Fruit fly (Drosophila melanogaster) Kc167 (cell line): ENCODE results near the gene CG32074.

Experiments used
- Myc ChIP-seq: fragments of >200 bp; optimal IDR thresholded peaks from 2 replicates; lab custom pipeline; 2017; ENCODE audit warnings: missing external identifiers
- Sin3A ChIP-seq: fragments of >200 bp; optimal IDR thresholded peaks from 2 replicates; lab custom pipeline; 2018; ENCODE audit warnings: missing external identifiers
- h ChIP-seq: fragments of >200 bp; optimal IDR thresholded peaks from 3 replicates; lab custom pipeline; 2018; ENCODE audit warnings: missing external identifiers
- insv ChIP-seq: fragments of >200 bp; optimal IDR thresholded peaks from 3 replicates; lab custom pipeline; 2018; ENCODE audit warnings: missing external identifiers
- psq ChIP-seq: fragments of >200 bp; optimal IDR thresholded peaks from 2 replicates; lab custom pipeline; 2017; ENCODE audit warnings: missing external identifiers
- ttk ChIP-seq: sonication (Bioruptor generic); optimal IDR thresholded peaks from 2 replicates; lab custom pipeline; 2017; ENCODE audit warnings: missing external identifiers

The CG32074 gene

dm6 chr3L:11119396-11119900 lies 12.7 kb downstream of the CG32074 start:
- TF ChIP-seq psq (no peak), ttk (lab: Kevin White, UChicago) (no peak), h (lab: Kevin White, UChicago) (no peak), Myc (no peak), Sin3A (lab: Kevin White, UChicago) (no peak), insv (no peak)

dm6 chr3L:11118627-11119395 lies 13.3 kb downstream of the CG32074 start:
- TF ChIP-seq insv (no peak), Myc (no peak), ttk (lab: Kevin White, UChicago) (no peak), Sin3A (lab: Kevin White, UChicago) (no peak), psq (no peak)

- TF ChIP-seq ttk (lab: Kevin White, UChicago) = no peak
These were observed 14.4 kb downstream of the CG32074 start for dm6 chr3L:11117733-11118132.

dm6 chr3L:11113198-11114197 lies 18.6 kb downstream of the CG32074 start, which contains the start of gene Sod1:
Gene Sod1, minus strand, starts transcription at chr3L:11113740.
- TF ChIP-seq Myc (no peak), h (lab: Kevin White, UChicago) (no peak), ttk (lab: Kevin White, UChicago) (no peak), Sin3A (lab: Kevin White, UChicago) (no peak), insv (no peak), psq (no peak)

- TF ChIP-seq insv (no peak), Myc (no peak), ttk (lab: Kevin White, UChicago) (no peak), psq (no peak), Sin3A (lab: Kevin White, UChicago) (no peak), h (lab: Kevin White, UChicago) (no peak)
These were observed 19.7 kb downstream of the CG32074 start for dm6 chr3L:11112427-11112826.

- TF ChIP-seq insv = no peak
- TF ChIP-seq ttk (lab: Kevin White, UChicago) = no peak
- TF ChIP-seq Myc = no peak
- no peak for TF ChIP-seq Sin3A (lab: Kevin White, UChicago)
- no peak for TF ChIP-seq h (lab: Kevin White, UChicago)
- TF ChIP-seq psq = no peak
These were observed 22.7 kb downstream of the CG32074 start, which contains the start of the genes CG34012 and emei for dm6 chr3L:11109454-11109853. Gene CG34012, minus strand, starts transcription at chr3L:11109505. Gene emei, plus strand, starts transcription at chr3L:11109690.

dm6 chr3L:11107935-11108334 lies 24.2 kb downstream of the CG32074 start, which contains the start of gene CG12522:
Gene CG12522, plus strand, starts transcription at chr3L:11108235.
- TF ChIP-seq Myc = no peak
- TF ChIP-seq insv = no peak
- no peak for TF ChIP-seq psq
- TF ChIP-seq ttk (lab: Kevin White, UChicago) = no peak
- no peak for TF ChIP-seq Sin3A (lab: Kevin White, UChicago)
- TF ChIP-seq h (lab: Kevin White, UChicago) = no peak

dm6 chr3L:11107432-11107831 lies 24.7 kb downstream of the CG32074 start, which contains the start of gene CG32073:
Gene CG32073, minus strand, starts transcription at chr3L:11107582.
- TF ChIP-seq Sin3A (lab: Kevin White, UChicago) (no peak), psq (no peak), h (lab: Kevin White, UChicago) (no peak), insv (no peak), Myc (no peak), ttk (lab: Kevin White, UChicago) (no peak)

- no peak for TF ChIP-seq psq
- TF ChIP-seq ttk (lab: Kevin White, UChicago) = no peak
- TF ChIP-seq Sin3A (lab: Kevin White, UChicago) = no peak
- no peak for TF ChIP-seq h (lab: Kevin White, UChicago)
- no peak for TF ChIP-seq insv
- TF ChIP-seq Myc = no peak
These were observed 28.3 kb downstream of the CG32074 start, which contains the start of gene CG32071 for dm6 chr3L:11103773-11104172. Gene CG32071, minus strand, starts transcription at chr3L:11103873.

- TF ChIP-seq Myc = no peak
These were observed 29.2 kb downstream of the CG32074 start, which contains the start of gene Elo68alpha for dm6 chr3L:11102930-11103329. Gene Elo68alpha, minus strand, starts transcription at chr3L:11103030.

- TF ChIP-seq psq = no peak
- no peak for TF ChIP-seq h (lab: Kevin White, UChicago)
- TF ChIP-seq ttk (lab: Kevin White, UChicago) = no peak
- TF ChIP-seq Sin3A (lab: Kevin White, UChicago) = no peak
- no peak for TF ChIP-seq Myc
- TF ChIP-seq insv = no peak
These were observed 30.5 kb downstream of the CG32074 start, which contains the start of gene Elo68beta for dm6 chr3L:11101598-11101997. Gene Elo68beta, minus strand, starts transcription at chr3L:11101698.
